Fruit fly (Drosophila melanogaster) whole organism, embryonic: ENCODE data around the gene CycB3.
A peak's percentile ranks its signal among the peaks of the same experiment; 100 is the strongest.

Experiments used
- Antp ChIP-seq: fragments of 200-800 bp; sonication (Bioruptor generic); optimal IDR thresholded peaks from 3 replicates; lab custom pipeline; 2016; ENCODE audit warnings: missing biosample characterization, missing genetic modification characterization
- Atf3 ChIP-seq: fragments of 200-800 bp; sonication (Bioruptor generic); optimal IDR thresholded peaks from 3 replicates; lab custom pipeline; 2016; ENCODE audit warnings: missing biosample characterization, missing genetic modification characterization
- B-H2 ChIP-seq: fragments of 200-800 bp; sonication (Bioruptor generic); optimal IDR thresholded peaks from 2 replicates; lab custom pipeline; 2018; ENCODE audit warnings: missing biosample characterization, mild to moderate bottlenecking, missing genetic modification characterization
- CG10543 ChIP-seq: fragments of 200-800 bp; sonication (Bioruptor generic); optimal IDR thresholded peaks from 3 replicates; lab custom pipeline; 2017; ENCODE audit warnings: missing biosample characterization, mild to moderate bottlenecking, missing genetic modification characterization, moderate library complexity
- CG10654 ChIP-seq: fragments of 200-800 bp; sonication (Bioruptor generic); optimal IDR thresholded peaks from 2 replicates; lab custom pipeline; 2016; ENCODE audit warnings: missing biosample characterization, missing genetic modification characterization
- CG13775 ChIP-seq: fragments of 200-800 bp; sonication (Bioruptor generic); optimal IDR thresholded peaks from 3 replicates; lab custom pipeline; 2017; ENCODE audit warnings: missing biosample characterization, mild to moderate bottlenecking, missing genetic modification characterization
- CG1529 ChIP-seq: fragments of 200-800 bp; sonication (Bioruptor generic); optimal IDR thresholded peaks from 3 replicates; lab custom pipeline; 2018; ENCODE audit warnings: missing biosample characterization, missing genetic modification characterization
- CG1603 ChIP-seq: fragments of 200-800 bp; sonication (Bioruptor generic); optimal IDR thresholded peaks from 2 replicates; lab custom pipeline; 2019; ENCODE audit warnings: missing biosample characterization, mild to moderate bottlenecking, missing genetic modification characterization, moderate library complexity
- CG2875 ChIP-seq: fragments of 200-800 bp; sonication (Bioruptor generic); optimal IDR thresholded peaks from 2 replicates; lab custom pipeline; 2017; ENCODE audit warnings: missing biosample characterization, mild to moderate bottlenecking, missing genetic modification characterization, missing genetic modification reagents
- CG32532 ChIP-seq: fragments of 200-800 bp; sonication (Bioruptor generic); IDR thresholded peaks from 2 replicates; pipeline ENCODE4 v1.3.6; 2022; ENCODE audit warnings: missing biosample characterization, missing genetic modification characterization
- CG3847 ChIP-seq: fragments of 200-800 bp; sonication (Bioruptor generic); IDR thresholded peaks from 2 replicates; pipeline ENCODE4 v1.3.6; 2022; ENCODE audit warnings: missing biosample characterization, missing genetic modification characterization
- CG6272 ChIP-seq: fragments of 200-800 bp; sonication (Bioruptor generic); IDR thresholded peaks from 2 replicates; pipeline ENCODE4 v1.3.6; 2022; ENCODE audit warnings: missing biosample characterization, missing genetic modification characterization
- CG8089 ChIP-seq: fragments of 200-800 bp; sonication (Bioruptor generic); optimal IDR thresholded peaks from 3 replicates; lab custom pipeline; 2016; ENCODE audit warnings: missing biosample characterization, missing genetic modification characterization
- CG8359 ChIP-seq: fragments of 200-800 bp; sonication (Bioruptor generic); optimal IDR thresholded peaks from 2 replicates; lab custom pipeline; 2017; ENCODE audit warnings: missing biosample characterization, mild to moderate bottlenecking, missing genetic modification characterization, borderline replicate concordance
- CG9876 ChIP-seq: fragments of 200-800 bp; sonication (Bioruptor generic); optimal IDR thresholded peaks from 2 replicates; lab custom pipeline; 2016; ENCODE audit warnings: missing biosample characterization, missing genetic modification characterization
- CkIIα-i1 ChIP-seq: fragments of 200-800 bp; sonication (Bioruptor generic); IDR thresholded peaks from 2 replicates; pipeline ENCODE4 v1.3.6; 2022; ENCODE audit warnings: missing biosample characterization, missing genetic modification characterization
- Doc2 ChIP-seq: fragments of 200-800 bp; sonication (Bioruptor generic); IDR thresholded peaks from 2 replicates; pipeline ENCODE4 v1.3.6; 2022; ENCODE audit warnings: missing biosample characterization, missing genetic modification characterization
- E2f2 ChIP-seq: fragments of 200-800 bp; sonication (Bioruptor generic); IDR thresholded peaks from 2 replicates; pipeline ENCODE4 v1.3.6; 2022; ENCODE audit warnings: missing biosample characterization, missing genetic modification characterization
- Ets65A ChIP-seq: fragments of 200-800 bp; sonication (Bioruptor generic); peaks from one replicate; lab custom pipeline; 2016; ENCODE audit warnings: missing biosample characterization, missing genetic modification characterization
- Ets97D ChIP-seq: fragments of 200-800 bp; sonication (Bioruptor generic); optimal IDR thresholded peaks from 3 replicates; lab custom pipeline; 2016; ENCODE audit warnings: missing biosample characterization, missing genetic modification characterization
- Gug ChIP-seq: fragments of 200-800 bp; sonication (Bioruptor generic); IDR thresholded peaks from 4 replicates; pipeline ENCODE4 v1.3.6; 2022; ENCODE audit warnings: missing biosample characterization, missing genetic modification characterization
- H15 ChIP-seq: fragments of 200-800 bp; sonication (Bioruptor generic); IDR thresholded peaks from 3 replicates; pipeline ENCODE4 v1.3.6; 2022; ENCODE audit warnings: missing biosample characterization, missing genetic modification characterization
- Hmr ChIP-seq: fragments of 200-800 bp; sonication (Bioruptor generic); optimal IDR thresholded peaks from 3 replicates; lab custom pipeline; 2017; ENCODE audit warnings: mild to moderate bottlenecking, missing biosample characterization, missing genetic modification reagents, missing genetic modification characterization
- Lpt ChIP-seq: fragments of >200 bp; optimal IDR thresholded peaks from 2 replicates; lab custom pipeline; 2018; ENCODE audit warnings: missing biosample characterization, missing genetic modification characterization
- Meics ChIP-seq: fragments of 200-800 bp; sonication (Bioruptor generic); optimal IDR thresholded peaks from 2 replicates; lab custom pipeline; 2017; ENCODE audit warnings: missing biosample characterization, mild to moderate bottlenecking, missing genetic modification characterization
- Side ChIP-seq: fragments of 200-800 bp; sonication (Bioruptor generic); optimal IDR thresholded peaks from 2 replicates; lab custom pipeline; 2016; ENCODE audit warnings: missing biosample characterization, missing genetic modification characterization
- Six4 ChIP-seq: fragments of 200-800 bp; sonication (Bioruptor generic); optimal IDR thresholded peaks from 2 replicates; lab custom pipeline; 2016; ENCODE audit warnings: missing biosample characterization, missing genetic modification characterization
- Spps ChIP-seq: fragments of 200-800 bp; sonication (Bioruptor generic); optimal IDR thresholded peaks from 2 replicates; lab custom pipeline; 2018; ENCODE audit warnings: missing biosample characterization, mild to moderate bottlenecking, missing genetic modification characterization
- abd-A ChIP-seq: fragments of 200-800 bp; sonication (Bioruptor generic); optimal IDR thresholded peaks from 3 replicates; lab custom pipeline; 2019; ENCODE audit warnings: missing biosample characterization, mild to moderate bottlenecking, missing genetic modification characterization, moderate library complexity
- bigmax ChIP-seq: fragments of 200-800 bp; sonication (Bioruptor generic); optimal IDR thresholded peaks from 2 replicates; lab custom pipeline; 2018; ENCODE audit warnings: missing biosample characterization, mild to moderate bottlenecking, missing genetic modification characterization
- chif ChIP-seq, 2 experiments: fragments of 200-800 bp; sonication (Bioruptor generic); optimal IDR thresholded peaks; 3 replicates each; lab custom pipeline; 2016; ENCODE audit warnings: missing biosample characterization in 2 of 2, missing genetic modification characterization in 2 of 2
- crp ChIP-seq, 2 experiments: fragments of 200-800 bp; sonication (Bioruptor generic); optimal IDR thresholded peaks; 2 replicates in 1 of 2; 3 replicates in 1 of 2; lab custom pipeline; 2017; ENCODE audit warnings: missing biosample characterization in 2 of 2, missing genetic modification characterization in 2 of 2, mild to moderate bottlenecking in 1 of 2, moderate library complexity in 1 of 2
- danr ChIP-seq: fragments of 200-800 bp; sonication (Bioruptor generic); IDR thresholded peaks from 2 replicates; pipeline ENCODE4 v1.3.6; 2022; ENCODE audit warnings: missing biosample characterization, missing genetic modification characterization
- dmrt11E ChIP-seq: fragments of 200-800 bp; sonication (Bioruptor generic); optimal IDR thresholded peaks from 3 replicates; lab custom pipeline; 2018; ENCODE audit warnings: missing biosample characterization, mild to moderate bottlenecking, missing genetic modification characterization, moderate library complexity
- grn ChIP-seq: fragments of 200-800 bp; sonication (Bioruptor generic); optimal IDR thresholded peaks from 3 replicates; lab custom pipeline; 2017; ENCODE audit warnings: missing biosample characterization, missing genetic modification characterization
- nerfin-1 ChIP-seq: fragments of 200-800 bp; sonication (Bioruptor generic); optimal IDR thresholded peaks from 3 replicates; lab custom pipeline; 2019; ENCODE audit warnings: missing biosample characterization, mild to moderate bottlenecking, missing genetic modification characterization, moderate library complexity
- nmo ChIP-seq: fragments of 200-800 bp; sonication (Bioruptor generic); optimal IDR thresholded peaks from 2 replicates; lab custom pipeline; 2018; ENCODE audit warnings: missing biosample characterization, mild to moderate bottlenecking, missing genetic modification characterization, moderate library complexity
- otp ChIP-seq: fragments of 200-800 bp; sonication (Bioruptor generic); IDR thresholded peaks from 3 replicates; pipeline ENCODE4, ENCODE4 v1.3.6; 2022; ENCODE audit warnings: missing biosample characterization, missing genetic modification characterization
- phol ChIP-seq: fragments of 200-800 bp; sonication (Bioruptor generic); optimal IDR thresholded peaks from 3 replicates; lab custom pipeline; 2018; ENCODE audit warnings: missing biosample characterization, mild to moderate bottlenecking, missing genetic modification characterization, moderate library complexity
- pros ChIP-seq: fragments of 200-800 bp; sonication (Bioruptor generic); optimal IDR thresholded peaks from 3 replicates; lab custom pipeline; 2019; ENCODE audit warnings: missing biosample characterization, mild to moderate bottlenecking, missing genetic modification characterization, moderate library complexity
- ranshi ChIP-seq: fragments of 200-800 bp; sonication (Bioruptor generic); IDR thresholded peaks from 2 replicates; pipeline ENCODE4 v1.3.6; 2022; ENCODE audit warnings: missing biosample characterization, missing genetic modification characterization
- schlank ChIP-seq: fragments of 200-800 bp; sonication (Bioruptor generic); optimal IDR thresholded peaks from 2 replicates; lab custom pipeline; 2018; ENCODE audit warnings: missing biosample characterization, mild to moderate bottlenecking, missing genetic modification characterization
- scrt ChIP-seq: fragments of 200-800 bp; sonication (Bioruptor generic); optimal IDR thresholded peaks from 2 replicates; lab custom pipeline; 2018; ENCODE audit warnings: missing biosample characterization, mild to moderate bottlenecking, missing genetic modification characterization, moderate library complexity
- sd ChIP-seq: fragments of 200-800 bp; sonication (Bioruptor generic); optimal IDR thresholded peaks from 3 replicates; lab custom pipeline; 2018; ENCODE audit warnings: missing biosample characterization, mild to moderate bottlenecking, missing genetic modification characterization, moderate library complexity
- shn ChIP-seq: fragments of 200-800 bp; sonication (Bioruptor generic); optimal IDR thresholded peaks from 3 replicates; lab custom pipeline; 2016; ENCODE audit warnings: missing biosample characterization, missing genetic modification characterization
- sisA ChIP-seq: fragments of 200-800 bp; sonication (Bioruptor generic); IDR thresholded peaks from 2 replicates; pipeline ENCODE4 v1.3.6; 2022; ENCODE audit warnings: missing biosample characterization, missing genetic modification characterization
- sqz ChIP-seq: fragments of 200-800 bp; sonication (Bioruptor generic); optimal IDR thresholded peaks from 3 replicates; lab custom pipeline; 2018; ENCODE audit warnings: missing biosample characterization, mild to moderate bottlenecking, missing genetic modification characterization
- ssp ChIP-seq: fragments of 200-800 bp; sonication (Bioruptor generic); IDR thresholded peaks from 2 replicates; pipeline ENCODE4 v1.3.6; 2022; ENCODE audit warnings: missing biosample characterization, missing genetic modification characterization
- tx ChIP-seq: fragments of 200-800 bp; sonication (Bioruptor generic); optimal IDR thresholded peaks from 2 replicates; lab custom pipeline; 2016; ENCODE audit warnings: missing biosample characterization, missing genetic modification characterization
- unc-4 ChIP-seq: fragments of 200-800 bp; sonication (Bioruptor generic); IDR thresholded peaks from 2 replicates; pipeline ENCODE4 v1.3.6; 2022; ENCODE audit warnings: missing biosample characterization, missing genetic modification characterization; ENCODE audit not compliant: partially characterized antibody
- wor ChIP-seq: fragments of 200-800 bp; sonication (Bioruptor generic); IDR thresholded peaks from 2 replicates; pipeline ENCODE4 v1.3.6; 2022; ENCODE audit warnings: missing biosample characterization, missing genetic modification characterization

Gene CycB3

dm6 chr3R:24876843-24877457, 6.3 kb upstream of the CycB3 start, which contains the start of the genes CG11089 and CG31381 (continued):
- TF ChIP-seq CkIIα-i1 (GFP tag; lab: Robert Waterston, UW) (no peak), Gug (no peak), Spps (tag; lab: Kevin White, UChicago) (no peak), CG1529 (no peak), CG3847 (no peak), ranshi (GFP tag; lab: Robert Waterston, UW) (no peak), nerfin-1 (no peak), Doc2 (GFP tag; lab: Robert Waterston, UW) (no peak), CG32532 (GFP tag; lab: Robert Waterston, UW) (no peak), Atf3 (GFP tag; lab: Kevin White, UChicago) (no peak), Side (GFP tag; lab: Kevin White, UChicago) (no peak), grn (GFP tag; lab: Kevin White, UChicago) (peak; percentile 11), schlank (tag; lab: Kevin White, UChicago) (no peak), CG2875 (GFP tag; lab: Kevin White, UChicago) (no peak), CG13775 (GFP tag; lab: Kevin White, UChicago) (peak; percentile 6), Meics (GFP tag; lab: Kevin White, UChicago) (peak; percentile 32), CG6272 (GFP tag; lab: Robert Waterston, UW) (no peak), pros (no peak), CG8359 (GFP tag; lab: Kevin White, UChicago) (no peak), B-H2 (no peak), unc-4 (peak; percentile 16; the same call in 1 of the 2 replicates), wor (GFP tag; lab: Robert Waterston, UW) (no peak), phol (tag; lab: Kevin White, UChicago) (peak; percentile 21), CG1603 (tag; lab: Kevin White, UChicago) (no peak), E2f2 (GFP tag; lab: Robert Waterston, UW) (peak; percentile 97), scrt (GFP tag; lab: Kevin White, UChicago) (peak; percentile 84), sd (tag; lab: Kevin White, UChicago) (no peak), abd-A (tag; lab: Kevin White, UChicago) (no peak), Ets97D (GFP tag; lab: Kevin White, UChicago) (peak; percentile 44), Lpt (GFP tag; lab: Kevin White, UChicago) (no peak), danr (GFP tag; lab: Robert Waterston, UW) (no peak), Ets65A (GFP tag; lab: Kevin White, UChicago) (peak; percentile 14), Hmr (GFP tag; lab: Kevin White, UChicago) (no peak), Six4 (no peak), ssp (GFP tag; lab: Robert Waterston, UW) (no peak), CG10543 (no peak), sqz (GFP tag; lab: Kevin White, UChicago) (no peak), shn (GFP tag; lab: Kevin White, UChicago) (no peak), otp (GFP tag; lab: Robert Waterston, UW) (no peak), H15 (GFP tag; lab: Robert Waterston, UW) (no peak), nmo (GFP tag; lab: Kevin White, UChicago) (peak; percentile 36), CG9876 (GFP tag; lab: Kevin White, UChicago) (no peak), crp (GFP tag; optimal IDR thresholded peaks at IDR 0.05; lab: Kevin White, UChicago) (peak in 1 of 2 experiments; percentile 76), chif (GFP tag; optimal IDR thresholded peaks at IDR 0.05; lab: Kevin White, UChicago) (no peak), bigmax (GFP tag; lab: Kevin White, UChicago) (no peak), sisA (GFP tag; lab: Robert Waterston, UW) (no peak), tx (GFP tag; lab: Kevin White, UChicago) (no peak), dmrt11E (tag; lab: Kevin White, UChicago) (no peak), Antp (no peak), CG8089 (GFP tag; lab: Kevin White, UChicago) (no peak), CG10654 (GFP tag; lab: Kevin White, UChicago) (no peak)
